Fruit fly (Drosophila melanogaster): ENCODE results near the gene ssp6.

Gene ssp6

dm6 chr3L:6094697-6095096, 18.2 kb downstream of the ssp6 start, which contains the start of the genes CG10467 and loj (continued):
- peak; percentile 92 for TF ChIP-seq Max (GFP tag; optimal IDR thresholded peaks at IDR 0.05)

dm6 chr3L:6097270-6097669, 20.7 kb downstream of the ssp6 start, which contains the start of gene Ets65A:
TSS of gene Ets65A (plus strand) at chr3L:6097617.
- TF ChIP-seq grn (GFP tag; optimal IDR thresholded peaks at IDR 0.05): peak; percentile 3
- TF ChIP-seq NC2α (GFP tag; optimal IDR thresholded peaks at IDR 0.05): no peak
- TF ChIP-seq chinmo (GFP tag; IDR thresholded peaks at IDR 0.05; ENCODE audit: partially characterized antibody): 0 out of 4 replicates have a peak, but pooled peaks have one; percentile 12
- TF ChIP-seq dan (GFP tag; IDR thresholded peaks at IDR 0.05): 0 out of 2 replicates have a peak, but pooled peaks have one; percentile 16
- TF ChIP-seq fd96Cb (tag; optimal IDR thresholded peaks at IDR 0.05): no peak
- no peak for TF ChIP-seq tgo (GFP tag; IDR thresholded peaks at IDR 0.05)
- TF ChIP-seq Ets65A (GFP tag): peak; percentile 47
- peak; percentile 75 for TF ChIP-seq Nf-YB (GFP tag; optimal IDR thresholded peaks at IDR 0.05)
- TF ChIP-seq zen (tag; optimal IDR thresholded peaks at IDR 0.05): no peak
- TF ChIP-seq CG11560 (tag; IDR thresholded peaks at IDR 0.05): 0 out of 3 replicates have a peak, but pooled peaks have one; percentile 28
- no peak for TF ChIP-seq Mes4 (GFP tag; optimal IDR thresholded peaks at IDR 0.05)
- TF ChIP-seq Deaf1 (tag; optimal IDR thresholded peaks at IDR 0.05): peak; percentile 34
- TF ChIP-seq lov (optimal IDR thresholded peaks at IDR 0.05): no peak
- 0 out of 3 replicates have a peak, but pooled peaks have one; percentile 11 for TF ChIP-seq lov (GFP tag; IDR thresholded peaks at IDR 0.05)
- TF ChIP-seq Nf-YC (tag; optimal IDR thresholded peaks at IDR 0.05): peak; percentile 91
- TF ChIP-seq seq (GFP tag; IDR thresholded peaks at IDR 0.05): peak; percentile 68; the same call in 1 of the 2 replicates
- 0 out of 3 replicates have a peak, but pooled peaks have one; percentile 12 for TF ChIP-seq zen2 (GFP tag; IDR thresholded peaks at IDR 0.05; ENCODE audit: partially characterized antibody)
- no peak for TF ChIP-seq fru (optimal IDR thresholded peaks at IDR 0.05)
- peak; percentile 79 for TF ChIP-seq ewg (GFP tag; optimal IDR thresholded peaks at IDR 0.05)
- TF ChIP-seq ase (GFP tag; IDR thresholded peaks at IDR 0.05): no peak
- no peak for TF ChIP-seq slbo (GFP tag; IDR thresholded peaks at IDR 0.05)
- no peak for TF ChIP-seq CoRest (tag; optimal IDR thresholded peaks at IDR 0.05)
- TF ChIP-seq Med (GFP tag): peak; percentile 42

dm6 chr3L:6103658-6104057, 27.1 kb downstream of the ssp6 start:
- TF ChIP-seq Tbp (GFP tag; optimal IDR thresholded peaks at IDR 0.05) (no peak), fd96Cb (tag; optimal IDR thresholded peaks at IDR 0.05) (no peak), CG3847 (GFP tag; IDR thresholded peaks at IDR 0.05) (no peak), ERR (GFP tag; optimal IDR thresholded peaks at IDR 0.05) (no peak), vnd (GFP tag; IDR thresholded peaks at IDR 0.05; ENCODE audit: partially characterized antibody) (no peak), Dfd (GFP tag; optimal IDR thresholded peaks at IDR 0.05) (no peak), exex (tag; optimal IDR thresholded peaks at IDR 0.05) (no peak), wdn (GFP tag; IDR thresholded peaks at IDR 0.05) (no peak), CG11085 (GFP tag; IDR thresholded peaks at IDR 0.05) (no peak), nom (GFP tag; optimal IDR thresholded peaks at IDR 0.05) (no peak), HLH54F (GFP tag; optimal IDR thresholded peaks at IDR 0.05) (no peak), CG42726 (GFP tag; IDR thresholded peaks at IDR 0.05; ENCODE audit: partially characterized antibody) (0 out of 2 replicates have a peak, but pooled peaks have one; percentile 16), phol (tag; optimal IDR thresholded peaks at IDR 0.05) (no peak), dpn (GFP tag; optimal IDR thresholded peaks at IDR 0.05) (no peak), amos (GFP tag; IDR thresholded peaks at IDR 0.05; ENCODE audit: partially characterized antibody) (no peak), CG8944 (GFP tag; optimal IDR thresholded peaks at IDR 0.05) (no peak), pita (GFP tag; optimal IDR thresholded peaks at IDR 0.05) (peak; percentile 49), twi (tag; optimal IDR thresholded peaks at IDR 0.05) (no peak), CTCF (GFP tag; optimal IDR thresholded peaks at IDR 0.05) (peak; percentile 90), Atf-2 (GFP tag; optimal IDR thresholded peaks at IDR 0.05) (no peak), CG1024 (GFP tag; IDR thresholded peaks at IDR 0.05) (no peak), bsh (GFP tag; optimal IDR thresholded peaks at IDR 0.05) (no peak), CG11560 (tag; IDR thresholded peaks at IDR 0.05) (no peak), Doc2 (GFP tag; IDR thresholded peaks at IDR 0.05) (no peak), CG12236 (GFP tag; optimal IDR thresholded peaks at IDR 0.05) (no peak), Med (GFP tag) (peak; percentile 53), lilli (GFP tag; optimal IDR thresholded peaks at IDR 0.05) (no peak), hkb (optimal IDR thresholded peaks at IDR 0.05) (no peak), hkb (GFP tag; IDR thresholded peaks at IDR 0.05) (no peak)

All from whole organism, embryonic.